Worm (Caenorhabditis elegans) whole organism, young adult: ENCODE results near the gene rpl-3.

ENCODE experiments used
- B0035.1 ChIP-seq: sonication (generic microtip); optimal IDR thresholded peaks from 2 replicates; lab custom pipeline; 2016; ENCODE audit warnings: missing genetic modification characterization, mild to moderate bottlenecking, missing compliant biosample characterization, missing genotype, missing genetic modification reagents
- B0336.3 ChIP-seq: fragments of 200-800 bp; sonication (Bioruptor generic); IDR thresholded peaks from 2 replicates; pipeline ENCODE4 v1.3.6; 2022; ENCODE audit warnings: missing genetic modification characterization, missing compliant biosample characterization
- D2030.7 ChIP-seq: fragments of 200-800 bp; sonication (Bioruptor generic); IDR thresholded peaks from 2 replicates; pipeline ENCODE4 v1.3.6; 2022; ENCODE audit warnings: missing genetic modification reagents, missing genetic modification characterization, missing compliant biosample characterization
- F33H1.4 ChIP-seq: fragments of 200-800 bp; sonication (Bioruptor generic); IDR thresholded peaks from 2 replicates; pipeline ENCODE4 v1.3.6; 2022; ENCODE audit warnings: missing genetic modification reagents, missing genetic modification characterization, missing compliant biosample characterization
- F49E8.2 ChIP-seq: sonication (generic microtip); optimal IDR thresholded peaks from 3 replicates; lab custom pipeline; 2017; ENCODE audit warnings: missing genetic modification characterization, mild to moderate bottlenecking, missing compliant biosample characterization, antibody characterized with exemption, moderate library complexity; ENCODE audit not compliant: insufficient read depth
- F57C9.4 ChIP-seq: sonication (generic microtip); optimal IDR thresholded peaks from 2 replicates; lab custom pipeline; 2017; ENCODE audit warnings: mild to moderate bottlenecking, missing genetic modification characterization, missing compliant biosample characterization
- K12H6.12 ChIP-seq: fragments of 200-800 bp; sonication (Bioruptor generic); optimal IDR thresholded peaks from 2 replicates; lab custom pipeline; 2018; ENCODE audit warnings: mild to moderate bottlenecking, missing genetic modification characterization, missing compliant biosample characterization
- T26A5.8 ChIP-seq: sonication (generic microtip); optimal IDR thresholded peaks from 2 replicates; lab custom pipeline; 2016; ENCODE audit warnings: missing genetic modification characterization, missing compliant biosample characterization
- Y53F4B.3 ChIP-seq: fragments of 200-800 bp; sonication (Bioruptor generic); IDR thresholded peaks from 2 replicates; pipeline ENCODE4 v1.3.6; 2022; ENCODE audit warnings: missing genetic modification reagents, missing genetic modification characterization, missing compliant biosample characterization
- Y53G8AR.9 ChIP-seq: fragments of 200-800 bp; sonication (Bioruptor generic); conservative IDR thresholded peaks from 2 replicates; pipeline ENCODE4 v1.3.6; 2022; ENCODE audit warnings: missing genetic modification reagents, missing genetic modification characterization, missing compliant biosample characterization
- Y56A3A.18 ChIP-seq: fragments of 200-800 bp; sonication (Bioruptor generic); IDR thresholded peaks from 2 replicates; pipeline ENCODE4 v1.3.6; 2022; ENCODE audit warnings: missing genetic modification reagents, missing genetic modification characterization, missing compliant biosample characterization
- Y79H2A.3 ChIP-seq: fragments of 200-800 bp; sonication (Bioruptor generic); conservative IDR thresholded peaks from 2 replicates; pipeline ENCODE4 v1.3.6; 2022; ENCODE audit warnings: missing genetic modification reagents, missing genetic modification characterization, missing compliant biosample characterization
- akir-1 ChIP-seq: fragments of 200-800 bp; sonication (Bioruptor generic); optimal IDR thresholded peaks from 2 replicates; lab custom pipeline; 2018; ENCODE audit warnings: mild to moderate bottlenecking, missing genetic modification characterization, moderate library complexity, missing compliant biosample characterization
- attf-5 ChIP-seq: fragments of 200-800 bp; sonication (Bioruptor generic); optimal IDR thresholded peaks from 2 replicates; lab custom pipeline; 2018; ENCODE audit warnings: mild to moderate bottlenecking, missing genetic modification characterization, missing compliant biosample characterization
- attf-6 ChIP-seq: fragments of 200-800 bp; sonication (Bioruptor generic); IDR thresholded peaks from 2 replicates; pipeline ENCODE4 v1.3.6; 2022; ENCODE audit warnings: missing genetic modification reagents, missing genetic modification characterization, missing compliant biosample characterization
- cebp-1 ChIP-seq, 2 experiments: fragments of 200-800 bp in 1 of 2; sonication (Bioruptor generic) in 1 of 2; sonication (generic microtip) in 1 of 2; IDR thresholded peaks in 1 of 2; optimal IDR thresholded peaks in 1 of 2; 2 replicates each; pipeline versions ENCODE4 v1.3.6 to Lab custom; 2017 to 2022; ENCODE audit warnings: missing compliant biosample characterization in 2 of 2, missing genetic modification characterization in 2 of 2, mild to moderate bottlenecking in 1 of 2, missing genetic modification reagents in 1 of 2, moderate library complexity in 1 of 2
- ceh-40 ChIP-seq: fragments of 200-800 bp; sonication (Bioruptor generic); IDR thresholded peaks from 2 replicates; pipeline ENCODE4 v1.3.6; 2022; ENCODE audit warnings: missing genetic modification characterization, missing compliant biosample characterization
- ceh-79 ChIP-seq: sonication (generic microtip); optimal IDR thresholded peaks from 2 replicates; lab custom pipeline; 2017; ENCODE audit warnings: mild to moderate bottlenecking, missing genetic modification characterization, missing compliant biosample characterization
- die-1 ChIP-seq: sonication (generic microtip); optimal IDR thresholded peaks from 2 replicates; lab custom pipeline; 2016; ENCODE audit warnings: missing genotype, mild to moderate bottlenecking, missing genetic modification characterization, missing compliant biosample characterization
- dpff-1 ChIP-seq: sonication (generic microtip); optimal IDR thresholded peaks from 2 replicates; lab custom pipeline; 2017; ENCODE audit warnings: mild to moderate bottlenecking, missing genetic modification characterization, missing compliant biosample characterization
- efl-1 ChIP-seq: fragments of 150-350 bp; optimal IDR thresholded peaks from 2 replicates; lab custom pipeline; 2014; ENCODE audit warnings: missing biosample characterization, missing genetic modification reagents, missing genetic modification characterization
- egl-18 ChIP-seq: fragments of 200-800 bp; sonication (Bioruptor generic); IDR thresholded peaks from 2 replicates; pipeline ENCODE4 v1.3.6; 2022; ENCODE audit warnings: missing genetic modification reagents, missing genetic modification characterization, missing compliant biosample characterization
- ets-4 ChIP-seq: fragments of 200-800 bp; sonication (Bioruptor generic); optimal IDR thresholded peaks from 2 replicates; lab custom pipeline; 2018; ENCODE audit warnings: mild to moderate bottlenecking, missing genetic modification characterization, missing compliant biosample characterization
- gei-17 ChIP-seq: fragments of 200-800 bp; sonication (Bioruptor generic); optimal IDR thresholded peaks from 2 replicates; lab custom pipeline; 2018; ENCODE audit warnings: mild to moderate bottlenecking, missing genetic modification characterization, missing compliant biosample characterization
- him-1 ChIP-seq: sonication (generic microtip); optimal IDR thresholded peaks from 2 replicates; lab custom pipeline; 2016; ENCODE audit warnings: missing genotype, missing genetic modification reagents, missing genetic modification characterization, missing compliant biosample characterization
- hmg-20 ChIP-seq: fragments of 200-800 bp; sonication (Bioruptor generic); IDR thresholded peaks from 2 replicates; pipeline ENCODE4 v1.3.6; 2022; ENCODE audit warnings: missing genetic modification reagents, missing genetic modification characterization, missing compliant biosample characterization
- hrde-1 ChIP-seq: sonication (generic microtip); optimal IDR thresholded peaks from 2 replicates; lab custom pipeline; 2016; ENCODE audit warnings: missing genetic modification characterization, mild to moderate bottlenecking, missing compliant biosample characterization, moderate library complexity, missing genotype, missing genetic modification reagents, borderline replicate concordance
- lag-1 ChIP-seq: fragments of 200-800 bp; sonication (Bioruptor generic); IDR thresholded peaks from 2 replicates; pipeline ENCODE4 v1.3.6; 2022; ENCODE audit warnings: missing genetic modification reagents, missing genetic modification characterization, missing compliant biosample characterization
- lin-26 ChIP-seq: fragments of 200-800 bp; sonication (Bioruptor generic); IDR thresholded peaks from 2 replicates; pipeline ENCODE4 v1.3.6; 2022; ENCODE audit warnings: missing genetic modification reagents, missing genetic modification characterization, missing compliant biosample characterization
- lin-40 ChIP-seq: sonication (generic microtip); optimal IDR thresholded peaks from 2 replicates; lab custom pipeline; 2016; ENCODE audit warnings: missing genetic modification characterization, mild to moderate bottlenecking, missing compliant biosample characterization, missing genotype, missing genetic modification reagents
- lin-54 ChIP-seq: fragments of 200-800 bp; sonication (Bioruptor generic); optimal IDR thresholded peaks from 2 replicates; lab custom pipeline; 2018; ENCODE audit warnings: mild to moderate bottlenecking, missing genetic modification characterization, missing compliant biosample characterization
- madf-10 ChIP-seq: sonication (generic microtip); optimal IDR thresholded peaks from 2 replicates; lab custom pipeline; 2016; ENCODE audit warnings: mild to moderate bottlenecking, missing genetic modification characterization, missing compliant biosample characterization
- madf-8 ChIP-seq: fragments of 200-800 bp; sonication (Bioruptor generic); conservative IDR thresholded peaks from 2 replicates; pipeline ENCODE4 v1.3.6; 2022; ENCODE audit warnings: missing genetic modification reagents, missing genetic modification characterization, missing compliant biosample characterization
- mcd-1 ChIP-seq: fragments of 200-800 bp; sonication (Bioruptor generic); IDR thresholded peaks from 2 replicates; pipeline ENCODE4 v1.3.6; 2022; ENCODE audit warnings: missing genetic modification reagents, missing genetic modification characterization, missing compliant biosample characterization
- nfya-2 ChIP-seq: fragments of 200-800 bp; sonication (Bioruptor generic); IDR thresholded peaks from 2 replicates; pipeline ENCODE4 v1.3.6; 2022; ENCODE audit warnings: missing genetic modification reagents, missing genetic modification characterization, missing compliant biosample characterization
- nhr-80 ChIP-seq: sonication (generic microtip); optimal IDR thresholded peaks from 2 replicates; lab custom pipeline; 2016; ENCODE audit warnings: missing genetic modification characterization, missing compliant biosample characterization
- repo-1 ChIP-seq: sonication (generic microtip); optimal IDR thresholded peaks from 2 replicates; lab custom pipeline; 2017; ENCODE audit warnings: mild to moderate bottlenecking, missing genetic modification characterization, missing compliant biosample characterization
- rpc-1 ChIP-seq, 2 experiments: fragments of 150-350 bp in 1 of 2; sonication (generic microtip) in 1 of 2; optimal IDR thresholded peaks; 2 replicates each; lab custom pipeline; 2014 to 2018; ENCODE audit warnings: missing biosample characterization in 1 of 2, missing genetic modification characterization in 1 of 2, missing genetic modification reagents in 1 of 2, missing genotype in 1 of 2
- snpc-4 ChIP-seq, 5 experiments: fragments of 150-350 bp in 1 of 5; sonication (generic microtip) in 4 of 5; optimal IDR thresholded peaks; 2 replicates each; lab custom pipeline; 2014 to 2018; ENCODE audit warnings: missing genetic modification characterization in 5 of 5, missing biosample characterization in 3 of 5, antibody characterized with exemption in 2 of 5, mild to moderate bottlenecking in 2 of 5, missing compliant biosample characterization in 2 of 5, missing genotype in 2 of 5, moderate library complexity in 2 of 5, missing genetic modification reagents in 1 of 5
- tbp1 ChIP-seq: fragments of 200-800 bp; sonication (Bioruptor generic); optimal IDR thresholded peaks from 2 replicates; lab custom pipeline; 2018; ENCODE audit warnings: mild to moderate bottlenecking, missing genetic modification characterization, missing compliant biosample characterization
- tlf-1 ChIP-seq: fragments of 200-800 bp; sonication (Bioruptor generic); optimal IDR thresholded peaks from 2 replicates; lab custom pipeline; 2018; ENCODE audit warnings: mild to moderate bottlenecking, missing genetic modification characterization, missing compliant biosample characterization
- unc-62 ChIP-seq: fragments of 150-350 bp; optimal IDR thresholded peaks from 2 replicates; lab custom pipeline; 2014; ENCODE audit warnings: missing biosample characterization, missing genetic modification reagents, missing genetic modification characterization
- zfh-2 ChIP-seq: fragments of 200-800 bp; sonication (Bioruptor generic); conservative IDR thresholded peaks from 2 replicates; pipeline ENCODE4 v1.3.6; 2022; ENCODE audit warnings: missing genetic modification reagents, missing genetic modification characterization, missing compliant biosample characterization
- ztf-25 ChIP-seq: fragments of 200-800 bp; sonication (Bioruptor generic); IDR thresholded peaks from 2 replicates; pipeline ENCODE4 v1.3.6; 2022; ENCODE audit warnings: missing genetic modification reagents, missing genetic modification characterization, missing compliant biosample characterization
- ztf-26 ChIP-seq: sonication (generic microtip); optimal IDR thresholded peaks from 2 replicates; lab custom pipeline; 2017; ENCODE audit warnings: missing genetic modification characterization, missing compliant biosample characterization
- ztf-6 ChIP-seq: fragments of 200-800 bp; sonication (Bioruptor generic); IDR thresholded peaks from 2 replicates; pipeline ENCODE4 v1.3.6; 2022; ENCODE audit warnings: missing genetic modification reagents, missing genetic modification characterization, missing compliant biosample characterization

rpl-3 gene

ce11 chrIII:3902588-3903325, 35.1 kb downstream of the rpl-3 start (continued):
- TF ChIP-seq him-1 (peak; percentile 57), ceh-79 (tag; lab: Kevin White, UChicago) (peak; percentile 15), Y53F4B.3 (GFP tag; lab: Robert Waterston, UW) (0 out of 2 replicates have a peak, but pooled peaks have one; percentile 9), ceh-40 (GFP tag; lab: Robert Waterston, UW) (no peak), Y56A3A.18 (GFP tag; lab: Robert Waterston, UW) (peak; percentile 32; the same call in 1 of the 2 replicates), K12H6.12 (tag; lab: Kevin White, UChicago) (no peak), nfya-2 (GFP tag; lab: Robert Waterston, UW) (no peak), B0336.3 (GFP tag; lab: Robert Waterston, UW) (peak; percentile 60; the same call in 1 of the 2 replicates), ztf-25 (no peak), ztf-6 (GFP tag; lab: Robert Waterston, UW) (no peak), B0035.1 (tag; lab: Kevin White, UChicago) (no peak), dpff-1 (tag; lab: Kevin White, UChicago) (no peak), madf-8 (GFP tag; lab: Robert Waterston, UW) (no peak), egl-18 (no peak), Y79H2A.3 (GFP tag; lab: Robert Waterston, UW) (no peak), zfh-2 (GFP tag; lab: Robert Waterston, UW) (no peak), attf-6 (GFP tag; lab: Robert Waterston, UW) (no peak), attf-5 (GFP tag; lab: Kevin White, UChicago) (peak; percentile 0), ets-4 (GFP tag; lab: Kevin White, UChicago) (no peak), efl-1 (GFP tag; lab: Kevin White, UChicago) (no peak), D2030.7 (GFP tag; lab: Robert Waterston, UW) (no peak), snpc-4 (GFP tag; optimal IDR thresholded peaks at IDR 0.05; lab: Kevin White, UChicago) (no peak), snpc-4 (tag; optimal IDR thresholded peaks at IDR 0.05; lab: Kevin White, UChicago) (no peak), lin-26 (no peak), rpc-1 (optimal IDR thresholded peaks at IDR 0.05; lab: Kevin White, UChicago) (no peak), rpc-1 (tag; optimal IDR thresholded peaks at IDR 0.05; lab: Kevin White, UChicago) (no peak), hmg-20 (GFP tag; lab: Robert Waterston, UW) (no peak), lin-40 (tag; lab: Kevin White, UChicago) (peak; percentile 35), die-1 (tag; lab: Kevin White, UChicago) (no peak), cebp-1 (GFP tag; IDR thresholded peaks at IDR 0.05; lab: Robert Waterston, UW) (no peak), cebp-1 (tag; optimal IDR thresholded peaks at IDR 0.05; lab: Kevin White, UChicago) (peak; percentile 51), gei-17 (no peak), nhr-80 (tag; lab: Kevin White, UChicago) (no peak), mcd-1 (GFP tag; lab: Robert Waterston, UW) (0 out of 2 replicates have a peak, but pooled peaks have one; percentile 4), repo-1 (tag; lab: Kevin White, UChicago) (peak; percentile 87), F57C9.4 (tag; lab: Kevin White, UChicago) (no peak), ztf-26 (tag; lab: Kevin White, UChicago) (peak; percentile 34), akir-1 (GFP tag; lab: Kevin White, UChicago) (no peak), T26A5.8 (tag; lab: Kevin White, UChicago) (no peak), tlf-1 (peak; percentile 43), hrde-1 (tag; lab: Kevin White, UChicago) (no peak), Y53G8AR.9 (0 out of 2 replicates have a peak, but pooled peaks have one; percentile 25), unc-62 (GFP tag; lab: Kevin White, UChicago) (no peak), F33H1.4 (GFP tag; lab: Robert Waterston, UW) (no peak), tbp1 (GFP tag; lab: Kevin White, UChicago) (no peak), madf-10 (tag; lab: Kevin White, UChicago) (no peak), F49E8.2 (no peak), lin-54 (GFP tag; lab: Kevin White, UChicago) (no peak), lag-1 (GFP tag; lab: Robert Waterston, UW) (no peak)
